Worm (Caenorhabditis elegans): ENCODE data around the gene cyp-35B2.

- TF ChIP-seq mxl-1 (tag; optimal IDR thresholded peaks at IDR 0.05) (no peak), egl-44 (GFP tag; IDR thresholded peaks at IDR 0.05) (no peak), hmg-20 (GFP tag; IDR thresholded peaks at IDR 0.05) (no peak), ztf-22 (GFP tag; optimal IDR thresholded peaks at IDR 0.05) (no peak), nhr-179 (tag; optimal IDR thresholded peaks at IDR 0.05) (no peak), unc-130 (GFP tag; optimal IDR thresholded peaks at IDR 0.05) (no peak), tlf-1 (GFP tag; optimal IDR thresholded peaks at IDR 0.05) (no peak), pha-4 (tag; optimal IDR thresholded peaks at IDR 0.05) (no peak), zim-3 (tag; optimal IDR thresholded peaks at IDR 0.05) (no peak), dox-1 (GFP tag; IDR thresholded peaks at IDR 0.05) (no peak), snpc-4 (GFP tag; optimal IDR thresholded peaks at IDR 0.05) (no peak), snpc-4 (tag; optimal IDR thresholded peaks at IDR 0.05) (no peak), F10E7.11 (tag; optimal IDR thresholded peaks at IDR 0.05) (no peak)
Observed at ce11 chrV:3963715-3964114, 21.8 kb downstream of the cyp-35B2 start, which contains the start of gene cyp-34A7.

Measured in whole organism, young adult.